Fruit fly (Drosophila melanogaster): ENCODE results near the gene CG9098.

The CG9098 gene

DNA sequence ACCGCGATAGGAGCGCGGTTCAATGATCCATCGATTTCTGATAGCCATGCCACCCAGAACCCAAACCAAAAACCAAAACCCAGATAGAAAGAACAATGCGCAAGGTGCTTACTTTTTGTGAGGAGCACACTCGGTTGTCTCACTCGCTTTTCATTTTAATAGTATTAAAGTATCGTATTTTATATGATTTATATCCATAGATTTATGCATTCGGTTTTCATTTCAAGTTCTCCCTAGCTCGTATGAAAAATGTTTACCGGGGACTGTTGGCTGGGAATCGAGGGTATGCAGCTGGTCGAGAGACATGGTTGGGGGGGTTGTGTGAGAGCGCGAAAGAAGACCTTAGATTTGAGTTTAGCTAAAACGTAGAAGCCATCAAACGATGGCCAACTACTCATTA, 40.1 kb downstream of the CG9098 start:
- peak; percentile 45; the same call in 1 of the 2 replicates for TF ChIP-seq ranshi (GFP tag; IDR thresholded peaks at IDR 0.05)
- TF ChIP-seq CG4424 (GFP tag; optimal IDR thresholded peaks at IDR 0.05) = no peak
- TF ChIP-seq CG11696 (GFP tag; IDR thresholded peaks at IDR 0.05) = peak; percentile 53; the same call in 1 of the 2 replicates
- TF ChIP-seq fd96Cb (tag; optimal IDR thresholded peaks at IDR 0.05) = peak; percentile 23
- no peak for TF ChIP-seq CG3065 (GFP tag; optimal IDR thresholded peaks at IDR 0.05)
- TF ChIP-seq CG2116 (GFP tag; optimal IDR thresholded peaks at IDR 0.05) = peak; percentile 4
- peak; percentile 14 for TF ChIP-seq bab2 (GFP tag; optimal IDR thresholded peaks at IDR 0.05)
- no peak for TF ChIP-seq toy (GFP tag; IDR thresholded peaks at IDR 0.05)
- TF ChIP-seq fd102C (GFP tag; optimal IDR thresholded peaks at IDR 0.05) = no peak
- peak; percentile 63 for TF ChIP-seq seq (GFP tag; IDR thresholded peaks at IDR 0.05)
- TF ChIP-seq CG17328 (GFP tag; IDR thresholded peaks at IDR 0.05) = peak; percentile 41; the same call in 1 of the 2 replicates
- TF ChIP-seq sug (tag; optimal IDR thresholded peaks at IDR 0.05) = peak; percentile 17
- peak; percentile 24 for TF ChIP-seq CG17359 (tag; optimal IDR thresholded peaks at IDR 0.05)
- peak; percentile 66 for TF ChIP-seq Sox102F (GFP tag; optimal IDR thresholded peaks at IDR 0.05)
- 0 out of 2 replicates have a peak, but pooled peaks have one; percentile 13 for TF ChIP-seq peb (GFP tag; IDR thresholded peaks at IDR 0.05)
- peak; percentile 56 for TF ChIP-seq CG30403 (GFP tag; optimal IDR thresholded peaks at IDR 0.05)
- TF ChIP-seq al (GFP tag; IDR thresholded peaks at IDR 0.05) = peak; percentile 56; the same call in 1 of the 2 replicates
- TF ChIP-seq corto (GFP tag; optimal IDR thresholded peaks at IDR 0.05) = no peak
- no peak for TF ChIP-seq Nf-YC (tag; optimal IDR thresholded peaks at IDR 0.05)
- TF ChIP-seq chn (GFP tag; optimal IDR thresholded peaks at IDR 0.05) = peak; percentile 5
- no peak for TF ChIP-seq da (GFP tag; optimal IDR thresholded peaks at IDR 0.05)
- TF ChIP-seq ssp (GFP tag; IDR thresholded peaks at IDR 0.05) = peak; percentile 37; the same call in 1 of the 2 replicates
- TF ChIP-seq CG2202 (tag; optimal IDR thresholded peaks at IDR 0.05) = no peak
- peak; percentile 3 to 9 for TF ChIP-seq dpn (GFP tag; optimal IDR thresholded peaks at IDR 0.05)
- TF ChIP-seq Aef1 (GFP tag; IDR thresholded peaks at IDR 0.05) = 0 out of 3 replicates have a peak, but pooled peaks have one; percentile 17
- TF ChIP-seq CG13123 (GFP tag; optimal IDR thresholded peaks at IDR 0.05) = no peak
- TF ChIP-seq CG2889 (GFP tag; IDR thresholded peaks at IDR 0.05) = no peak
- peak; percentile 25 for TF ChIP-seq Dad (GFP tag; optimal IDR thresholded peaks at IDR 0.05)
- peak; percentile 33; the same call in 1 of the 2 replicates for TF ChIP-seq CG7372 (GFP tag; IDR thresholded peaks at IDR 0.05)
- TF ChIP-seq wek (GFP tag; optimal IDR thresholded peaks at IDR 0.05) = no peak
- no peak for TF ChIP-seq CG17186 (GFP tag; optimal IDR thresholded peaks at IDR 0.05)
- peak; percentile 59 for TF ChIP-seq gem (tag; optimal IDR thresholded peaks at IDR 0.05)
- TF ChIP-seq Sox100B (GFP tag; optimal IDR thresholded peaks at IDR 0.05) = no peak
- TF ChIP-seq CG15601 (tag; optimal IDR thresholded peaks at IDR 0.05) = peak; percentile 13
- peak; percentile 62 for TF ChIP-seq CG1603 (tag; optimal IDR thresholded peaks at IDR 0.05)
- TF ChIP-seq CG1233 (GFP tag; optimal IDR thresholded peaks at IDR 0.05) = peak; percentile 9
- peak; percentile 21 for TF ChIP-seq caup (GFP tag; optimal IDR thresholded peaks at IDR 0.05; ENCODE audit: severe bottlenecking)
- TF ChIP-seq CG9727 (GFP tag; optimal IDR thresholded peaks at IDR 0.05) = peak; percentile 43
- no peak for TF ChIP-seq eyg (GFP tag; optimal IDR thresholded peaks at IDR 0.05)
- TF ChIP-seq hkb (optimal IDR thresholded peaks at IDR 0.05) = no peak
- peak; percentile 34; the same call in 1 of the 2 replicates for TF ChIP-seq hkb (GFP tag; IDR thresholded peaks at IDR 0.05)
- TF ChIP-seq CG6765 (GFP tag; optimal IDR thresholded peaks at IDR 0.05) = no peak
- TF ChIP-seq wdn (GFP tag; IDR thresholded peaks at IDR 0.05) = 0 out of 2 replicates have a peak, but pooled peaks have one; percentile 32
- peak; percentile 52; the same call in 1 of the 2 replicates for TF ChIP-seq sisA (GFP tag; IDR thresholded peaks at IDR 0.05)
- peak; percentile 12; the same call in 1 of the 2 replicates for TF ChIP-seq H2.0 (GFP tag; IDR thresholded peaks at IDR 0.05)
- TF ChIP-seq CkIIα-i1 (GFP tag; IDR thresholded peaks at IDR 0.05) = no peak
- TF ChIP-seq Trl (optimal IDR thresholded peaks at IDR 0.05) = no peak
- no peak for TF ChIP-seq Trl (GFP tag; optimal IDR thresholded peaks at IDR 0.05)
- peak; percentile 16 for TF ChIP-seq CG10979 (tag; optimal IDR thresholded peaks at IDR 0.05)
- 0 out of 2 replicates have a peak, but pooled peaks have one; percentile 48 for TF ChIP-seq CG6689 (GFP tag; IDR thresholded peaks at IDR 0.05)
- peak; percentile 66; the same call in 2 of the 3 replicates for TF ChIP-seq CG11456 (GFP tag; IDR thresholded peaks at IDR 0.05)

Data from whole organism, embryonic.